Worm (Caenorhabditis elegans) whole organism, L3 larva: ENCODE data around the gene tag-275.

Experiments used
- elt-3 ChIP-seq, 3 experiments: fragments of 150-350 bp in 1 of 3; sonication (generic microtip) in 2 of 3; optimal IDR thresholded peaks; 2 replicates in 2 of 3; 4 replicates in 1 of 3; lab custom pipeline; 2014 to 2017; ENCODE audit warnings: missing biosample characterization in 3 of 3, missing genetic modification characterization in 3 of 3
- fkh-10 ChIP-seq: sonication (generic microtip); optimal IDR thresholded peaks from 2 replicates; lab custom pipeline; 2017; ENCODE audit warnings: missing biosample characterization, missing genetic modification reagents, missing genetic modification characterization
- fos-1 ChIP-seq: fragments of 150-350 bp; optimal IDR thresholded peaks from 2 replicates; lab custom pipeline; 2014; ENCODE audit warnings: missing biosample characterization, missing genetic modification characterization
- lin-15B ChIP-seq: fragments of 150-350 bp; optimal IDR thresholded peaks from 2 replicates; lab custom pipeline; 2014; ENCODE audit warnings: missing biosample characterization, missing genetic modification characterization
- mdl-1 ChIP-seq: fragments of 150-350 bp; optimal IDR thresholded peaks from 2 replicates; lab custom pipeline; 2014; ENCODE audit warnings: missing biosample characterization, missing genetic modification characterization
- mml-1 ChIP-seq: fragments of 150-350 bp; sonication (generic microtip); optimal IDR thresholded peaks from 3 replicates; lab custom pipeline; 2014; ENCODE audit warnings: missing biosample characterization, missing genetic modification characterization
- nhr-12 ChIP-seq: fragments of 150-350 bp; optimal IDR thresholded peaks from 2 replicates; lab custom pipeline; 2014; ENCODE audit warnings: missing biosample characterization, missing genetic modification characterization
- pha-4 ChIP-seq: fragments of 150-350 bp; optimal IDR thresholded peaks from 2 replicates; lab custom pipeline; 2014; ENCODE audit warnings: missing biosample characterization, missing genetic modification reagents, missing genetic modification characterization
- pqm-1 ChIP-seq: fragments of 150-350 bp; optimal IDR thresholded peaks from 2 replicates; lab custom pipeline; 2017; ENCODE audit warnings: missing biosample characterization, missing genetic modification characterization, inconsistent platforms
- tbx-2 ChIP-seq: sonication (generic microtip); optimal IDR thresholded peaks from 2 replicates; lab custom pipeline; 2016; ENCODE audit warnings: mild to moderate bottlenecking, missing genetic modification characterization, missing compliant biosample characterization
- unc-39 ChIP-seq: sonication (generic microtip); optimal IDR thresholded peaks from 4 replicates; lab custom pipeline; 2017; ENCODE audit warnings: missing biosample characterization, missing genetic modification characterization
- unc-62 ChIP-seq: fragments of 150-350 bp; sonication (generic microtip); optimal IDR thresholded peaks from 4 replicates; lab custom pipeline; 2014; ENCODE audit warnings: missing biosample characterization, missing genetic modification reagents, missing genetic modification characterization

DNA sequence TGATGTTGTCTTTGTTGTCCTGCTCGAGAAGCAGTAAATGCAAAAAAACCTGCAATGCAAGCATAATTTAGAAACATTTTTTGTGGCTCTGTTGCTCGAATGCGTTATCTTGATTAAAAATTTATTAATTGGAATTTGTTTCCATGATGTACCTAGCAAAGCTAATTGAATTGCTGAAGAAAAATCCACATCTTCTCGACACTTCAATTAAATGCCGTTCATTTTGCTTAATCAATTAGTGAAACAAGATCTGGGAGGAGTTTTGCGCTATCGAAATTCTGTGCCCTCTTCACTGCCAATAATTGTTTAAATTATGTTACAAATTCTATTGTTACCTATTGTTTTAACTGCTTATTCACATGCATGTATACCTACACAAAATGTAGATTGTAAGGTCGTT is 25.5 kb upstream of the tag-275 start, which contains the start of gene T25B2.3:
- TF ChIP-seq pha-4 (no peak), fkh-10 (GFP tag; lab: Kevin White, UChicago) (no peak), nhr-12 (tag; lab: Kevin White, UChicago) (no peak), unc-62 (GFP tag; lab: Kevin White, UChicago) (no peak), mdl-1 (tag; lab: Kevin White, UChicago) (no peak), unc-39 (no peak), tbx-2 (no peak), elt-3 (tag; optimal IDR thresholded peaks at IDR 0.05; lab: Kevin White, UChicago) (no peak), mml-1 (tag; lab: Kevin White, UChicago) (no peak), pqm-1 (no peak), fos-1 (no peak), lin-15B (no peak)
